Worm (Caenorhabditis elegans) whole organism, young adult: ENCODE data around the gene glt-6.

Experiments used
- B0336.3 ChIP-seq: fragments of 200-800 bp; sonication (Bioruptor generic); IDR thresholded peaks from 2 replicates; pipeline ENCODE4 v1.3.6; 2022; ENCODE audit warnings: missing genetic modification characterization, missing compliant biosample characterization
- C06A6.2 ChIP-seq: fragments of 200-800 bp; sonication (Bioruptor generic); conservative IDR thresholded peaks from 2 replicates; pipeline ENCODE4 v1.3.6; 2022; ENCODE audit warnings: missing genetic modification characterization, missing compliant biosample characterization
- C17E4.6 ChIP-seq: fragments of 200-800 bp; sonication (Bioruptor generic); IDR thresholded peaks from 2 replicates; pipeline ENCODE4 v1.3.6; 2022; ENCODE audit warnings: missing genetic modification reagents, missing genetic modification characterization, missing compliant biosample characterization
- F10E7.11 ChIP-seq: sonication (generic microtip); optimal IDR thresholded peaks from 2 replicates; lab custom pipeline; 2017; ENCODE audit warnings: mild to moderate bottlenecking, missing genetic modification characterization, moderate library complexity, missing compliant biosample characterization
- F23B12.7 ChIP-seq: sonication (generic microtip); optimal IDR thresholded peaks from 2 replicates; lab custom pipeline; 2017; ENCODE audit warnings: missing genetic modification characterization, mild to moderate bottlenecking, missing compliant biosample characterization, antibody characterized with exemption, moderate library complexity; ENCODE audit not compliant: insufficient read depth
- F37B4.10 ChIP-seq: fragments of 200-800 bp; sonication (Bioruptor generic); IDR thresholded peaks from 2 replicates; pipeline ENCODE4 v1.3.6; 2022; ENCODE audit warnings: missing genetic modification characterization, missing compliant biosample characterization
- Y53G8AR.9 ChIP-seq: fragments of 200-800 bp; sonication (Bioruptor generic); conservative IDR thresholded peaks from 2 replicates; pipeline ENCODE4 v1.3.6; 2022; ENCODE audit warnings: missing genetic modification reagents, missing genetic modification characterization, missing compliant biosample characterization
- Y79H2A.3 ChIP-seq: fragments of 200-800 bp; sonication (Bioruptor generic); conservative IDR thresholded peaks from 2 replicates; pipeline ENCODE4 v1.3.6; 2022; ENCODE audit warnings: missing genetic modification reagents, missing genetic modification characterization, missing compliant biosample characterization
- Y95B8A.8 ChIP-seq: fragments of 200-800 bp; sonication (Bioruptor generic); IDR thresholded peaks from 2 replicates; pipeline ENCODE4 v1.3.6; 2022; ENCODE audit warnings: missing genetic modification reagents, missing genetic modification characterization, missing compliant biosample characterization
- ZK185.1 ChIP-seq: sonication (generic microtip); optimal IDR thresholded peaks from 2 replicates; lab custom pipeline; 2016; ENCODE audit warnings: mild to moderate bottlenecking, missing genetic modification characterization, missing compliant biosample characterization; ENCODE audit not compliant: poor library complexity, severe bottlenecking
- atf-7 ChIP-seq: sonication (generic microtip); optimal IDR thresholded peaks from 2 replicates; lab custom pipeline; 2017; ENCODE audit warnings: mild to moderate bottlenecking, missing genetic modification characterization, missing compliant biosample characterization
- athp-1 ChIP-seq: sonication (generic microtip); optimal IDR thresholded peaks from 2 replicates; lab custom pipeline; 2017; ENCODE audit warnings: mild to moderate bottlenecking, missing genetic modification characterization, missing compliant biosample characterization
- attf-3 ChIP-seq: fragments of 200-800 bp; sonication (Bioruptor generic); conservative IDR thresholded peaks from 2 replicates; pipeline ENCODE4 v1.3.6; 2022; ENCODE audit warnings: missing genetic modification reagents, missing genetic modification characterization, missing compliant biosample characterization
- ccch-3 ChIP-seq: fragments of 200-800 bp; sonication (Bioruptor generic); optimal IDR thresholded peaks from 2 replicates; lab custom pipeline; 2018; ENCODE audit warnings: mild to moderate bottlenecking, missing genetic modification characterization, missing compliant biosample characterization
- ceh-79 ChIP-seq: sonication (generic microtip); optimal IDR thresholded peaks from 2 replicates; lab custom pipeline; 2017; ENCODE audit warnings: mild to moderate bottlenecking, missing genetic modification characterization, missing compliant biosample characterization
- chd-7 ChIP-seq: sonication (generic microtip); optimal IDR thresholded peaks from 2 replicates; lab custom pipeline; 2016; ENCODE audit warnings: mild to moderate bottlenecking, missing genetic modification characterization, moderate library complexity, missing compliant biosample characterization
- die-1 ChIP-seq: sonication (generic microtip); optimal IDR thresholded peaks from 2 replicates; lab custom pipeline; 2016; ENCODE audit warnings: missing genotype, mild to moderate bottlenecking, missing genetic modification characterization, missing compliant biosample characterization
- egl-44 ChIP-seq: fragments of 200-800 bp; sonication (Bioruptor generic); IDR thresholded peaks from 2 replicates; pipeline ENCODE4 v1.3.6; 2022; ENCODE audit warnings: missing genetic modification reagents, missing genetic modification characterization, missing compliant biosample characterization
- ekl-4 ChIP-seq: fragments of 200-800 bp; sonication (Bioruptor generic); IDR thresholded peaks from 2 replicates; pipeline ENCODE4 v1.3.6; 2022; ENCODE audit warnings: missing genetic modification reagents, missing genetic modification characterization, missing compliant biosample characterization
- hmg-20 ChIP-seq: fragments of 200-800 bp; sonication (Bioruptor generic); IDR thresholded peaks from 2 replicates; pipeline ENCODE4 v1.3.6; 2022; ENCODE audit warnings: missing genetic modification reagents, missing genetic modification characterization, missing compliant biosample characterization
- hrde-1 ChIP-seq: sonication (generic microtip); optimal IDR thresholded peaks from 2 replicates; lab custom pipeline; 2016; ENCODE audit warnings: missing genetic modification characterization, mild to moderate bottlenecking, missing compliant biosample characterization, moderate library complexity, missing genotype, missing genetic modification reagents, borderline replicate concordance
- hsf-1 ChIP-seq: fragments of 200-800 bp; sonication (Bioruptor generic); IDR thresholded peaks from 2 replicates; pipeline ENCODE4 v1.3.6; 2022; ENCODE audit warnings: missing genetic modification reagents, missing genetic modification characterization, missing compliant biosample characterization
- lag-1 ChIP-seq: fragments of 200-800 bp; sonication (Bioruptor generic); IDR thresholded peaks from 2 replicates; pipeline ENCODE4 v1.3.6; 2022; ENCODE audit warnings: missing genetic modification reagents, missing genetic modification characterization, missing compliant biosample characterization
- let-526 ChIP-seq: fragments of 200-800 bp; sonication (Bioruptor generic); IDR thresholded peaks from 2 replicates; pipeline ENCODE4 v1.3.6; 2022; ENCODE audit warnings: missing genetic modification reagents, missing genetic modification characterization, missing compliant biosample characterization
- lin-26 ChIP-seq: fragments of 200-800 bp; sonication (Bioruptor generic); IDR thresholded peaks from 2 replicates; pipeline ENCODE4 v1.3.6; 2022; ENCODE audit warnings: missing genetic modification reagents, missing genetic modification characterization, missing compliant biosample characterization
- lin-54 ChIP-seq: fragments of 200-800 bp; sonication (Bioruptor generic); optimal IDR thresholded peaks from 2 replicates; lab custom pipeline; 2018; ENCODE audit warnings: mild to moderate bottlenecking, missing genetic modification characterization, missing compliant biosample characterization
- lsl-1 ChIP-seq: fragments of 200-800 bp; sonication (Bioruptor generic); optimal IDR thresholded peaks from 2 replicates; lab custom pipeline; 2018; ENCODE audit warnings: mild to moderate bottlenecking, missing genetic modification characterization, moderate library complexity, missing compliant biosample characterization
- lsy-27 ChIP-seq: sonication (generic microtip); optimal IDR thresholded peaks from 2 replicates; lab custom pipeline; 2017; ENCODE audit warnings: missing genetic modification characterization, mild to moderate bottlenecking, missing compliant biosample characterization, antibody characterized with exemption, missing genotype, borderline replicate concordance; ENCODE audit not compliant: insufficient read depth
- madf-10 ChIP-seq: sonication (generic microtip); optimal IDR thresholded peaks from 2 replicates; lab custom pipeline; 2016; ENCODE audit warnings: mild to moderate bottlenecking, missing genetic modification characterization, missing compliant biosample characterization
- madf-3 ChIP-seq: fragments of 200-800 bp; sonication (Bioruptor generic); IDR thresholded peaks from 2 replicates; pipeline ENCODE4 v1.3.6; 2022; ENCODE audit warnings: missing genetic modification reagents, missing genetic modification characterization, missing compliant biosample characterization
- mel-28 ChIP-seq: sonication (generic microtip); optimal IDR thresholded peaks from 2 replicates; lab custom pipeline; 2016; ENCODE audit warnings: borderline replicate concordance, mild to moderate bottlenecking, missing genetic modification characterization, missing compliant biosample characterization
- mxl-1 ChIP-seq: sonication (generic microtip); optimal IDR thresholded peaks from 2 replicates; lab custom pipeline; 2016; ENCODE audit warnings: missing genetic modification characterization, missing compliant biosample characterization
- nfya-1 ChIP-seq: sonication (generic microtip); optimal IDR thresholded peaks from 2 replicates; lab custom pipeline; 2017; ENCODE audit warnings: antibody characterized with exemption, missing compliant biosample characterization, missing genetic modification characterization, borderline replicate concordance; ENCODE audit not compliant: insufficient read depth
- nfyb-1 ChIP-seq: fragments of 200-800 bp; sonication (Bioruptor generic); IDR thresholded peaks from 2 replicates; pipeline ENCODE4 v1.3.6; 2022; ENCODE audit warnings: missing genetic modification reagents, missing genetic modification characterization, missing compliant biosample characterization
- nhr-27 ChIP-seq: fragments of 200-800 bp; sonication (Bioruptor generic); optimal IDR thresholded peaks from 2 replicates; lab custom pipeline; 2018; ENCODE audit warnings: mild to moderate bottlenecking, missing genetic modification characterization, moderate library complexity, missing compliant biosample characterization
- nhr-80 ChIP-seq: sonication (generic microtip); optimal IDR thresholded peaks from 2 replicates; lab custom pipeline; 2016; ENCODE audit warnings: missing genetic modification characterization, missing compliant biosample characterization
- rcor-1 ChIP-seq: fragments of 200-800 bp; sonication (Bioruptor generic); IDR thresholded peaks from 2 replicates; pipeline ENCODE4 v1.3.6; 2022; ENCODE audit warnings: missing genetic modification reagents, missing genetic modification characterization, missing compliant biosample characterization
- rec-8 ChIP-seq, 2 experiments: sonication (generic microtip); optimal IDR thresholded peaks; 2 replicates each; lab custom pipeline; 2016; ENCODE audit warnings: mild to moderate bottlenecking in 2 of 2, missing genetic modification characterization in 2 of 2, missing genetic modification reagents in 2 of 2, missing genotype in 2 of 2, missing biosample characterization in 1 of 2, missing compliant biosample characterization in 1 of 2, moderate library complexity in 1 of 2
- snpc-1.1 ChIP-seq: sonication (generic microtip); optimal IDR thresholded peaks from 2 replicates; lab custom pipeline; 2017; ENCODE audit warnings: missing genetic modification characterization, mild to moderate bottlenecking, missing compliant biosample characterization, antibody characterized with exemption, moderate library complexity, missing genotype, missing genetic modification reagents; ENCODE audit not compliant: insufficient read depth
- somi-1 ChIP-seq: fragments of 200-800 bp; sonication (Bioruptor generic); optimal IDR thresholded peaks from 2 replicates; lab custom pipeline; 2018; ENCODE audit warnings: mild to moderate bottlenecking, missing genetic modification characterization, missing compliant biosample characterization
- tbp1 ChIP-seq: fragments of 200-800 bp; sonication (Bioruptor generic); optimal IDR thresholded peaks from 2 replicates; lab custom pipeline; 2018; ENCODE audit warnings: mild to moderate bottlenecking, missing genetic modification characterization, missing compliant biosample characterization
- tbx-9 ChIP-seq: sonication (generic microtip); optimal IDR thresholded peaks from 2 replicates; lab custom pipeline; 2016; ENCODE audit warnings: borderline replicate concordance, missing genetic modification characterization, inconsistent platforms, missing compliant biosample characterization
- tlf-1 ChIP-seq: fragments of 200-800 bp; sonication (Bioruptor generic); optimal IDR thresholded peaks from 2 replicates; lab custom pipeline; 2018; ENCODE audit warnings: mild to moderate bottlenecking, missing genetic modification characterization, missing compliant biosample characterization
- xnd-1 ChIP-seq: sonication (generic microtip); optimal IDR thresholded peaks from 2 replicates; lab custom pipeline; 2016; ENCODE audit warnings: missing genotype, missing genetic modification reagents, missing genetic modification characterization, missing compliant biosample characterization

Gene glt-6

DNA sequence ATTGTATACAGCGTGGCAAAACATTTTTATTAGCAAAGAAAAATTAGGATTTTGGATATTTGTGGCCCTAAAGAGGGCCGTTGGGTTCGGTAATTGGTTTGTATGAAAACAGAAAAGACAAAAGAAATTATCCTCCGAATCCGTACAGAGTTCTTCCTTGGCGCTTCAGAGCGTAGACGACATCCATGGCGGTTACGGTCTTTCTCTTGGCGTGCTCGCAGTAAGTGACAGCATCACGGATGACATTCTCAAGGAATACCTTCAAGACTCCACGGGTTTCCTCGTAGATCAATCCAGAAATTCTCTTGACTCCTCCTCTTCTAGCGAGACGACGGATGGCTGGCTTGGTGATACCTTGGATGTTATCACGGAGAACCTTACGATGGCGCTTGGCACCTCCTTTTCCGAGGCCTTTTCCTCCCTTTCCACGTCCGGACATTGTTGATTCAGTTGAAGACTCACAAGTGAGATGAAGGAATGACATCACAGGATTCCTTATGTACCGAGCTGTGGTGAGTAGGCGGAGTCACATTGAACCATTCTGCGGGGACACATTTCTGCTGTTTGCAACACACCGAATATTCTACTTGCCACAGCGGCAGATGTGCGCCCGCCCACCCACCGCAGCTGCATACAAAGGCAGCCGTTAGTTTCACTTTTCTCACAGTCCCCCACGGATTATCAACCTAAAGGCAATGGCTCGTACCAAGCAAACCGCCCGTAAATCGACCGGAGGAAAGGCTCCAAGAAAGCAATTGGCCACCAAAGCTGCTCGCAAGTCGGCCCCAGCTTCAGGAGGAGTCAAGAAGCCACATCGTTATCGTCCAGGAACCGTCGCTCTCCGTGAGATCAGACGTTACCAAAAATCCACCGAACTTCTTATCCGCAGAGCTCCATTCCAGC lies 15.6 kb upstream of the glt-6 start, which contains the start of the genes his-60 and his-59 (continued):
- TF ChIP-seq C06A6.2 (no peak), ceh-79 (tag; lab: Kevin White, UChicago) (no peak), chd-7 (tag; lab: Kevin White, UChicago) (no peak), egl-44 (GFP tag; lab: Robert Waterston, UW) (peak; percentile 88), F23B12.7 (tag; lab: Kevin White, UChicago) (no peak), hrde-1 (peak; percentile 97), Y79H2A.3 (GFP tag; lab: Robert Waterston, UW) (peak; percentile 93), lsy-27 (no peak), madf-3 (GFP tag; lab: Robert Waterston, UW) (peak; percentile 62; the same call in 1 of the 2 replicates), tbx-9 (tag; lab: Kevin White, UChicago) (no peak), ZK185.1 (tag; lab: Kevin White, UChicago) (no peak), snpc-1.1 (tag; lab: Kevin White, UChicago) (no peak), lag-1 (GFP tag; lab: Robert Waterston, UW) (no peak), nfya-1 (tag; lab: Kevin White, UChicago) (no peak), nhr-27 (tag; lab: Kevin White, UChicago) (no peak), madf-10 (tag; lab: Kevin White, UChicago) (no peak), tlf-1 (GFP tag; lab: Kevin White, UChicago) (peak; percentile 76), F10E7.11 (tag; lab: Kevin White, UChicago) (no peak)

DNA sequence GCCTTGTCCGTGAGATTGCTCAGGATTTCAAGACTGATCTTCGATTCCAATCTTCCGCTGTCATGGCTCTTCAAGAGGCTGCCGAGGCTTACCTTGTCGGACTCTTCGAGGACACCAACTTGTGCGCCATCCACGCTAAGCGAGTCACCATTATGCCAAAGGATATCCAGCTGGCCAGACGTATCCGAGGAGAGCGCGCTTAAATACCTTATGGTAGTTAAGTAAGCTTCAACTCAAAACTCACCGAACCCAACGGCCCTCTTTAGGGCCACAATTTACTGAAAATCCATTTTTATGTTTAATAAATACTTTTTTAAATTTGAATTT lies 15.0 kb upstream of the glt-6 start:
- TF ChIP-seq rcor-1 (GFP tag; lab: Robert Waterston, UW) (no peak), attf-3 (GFP tag; lab: Robert Waterston, UW) (no peak), atf-7 (tag; lab: Kevin White, UChicago) (no peak), lsl-1 (peak; percentile 24), athp-1 (peak; percentile 27), B0336.3 (GFP tag; lab: Robert Waterston, UW) (peak; percentile 84), somi-1 (GFP tag; lab: Kevin White, UChicago) (no peak), mel-28 (tag; lab: Kevin White, UChicago) (no peak), hrde-1 (peak; percentile 91), nfyb-1 (GFP tag; lab: Robert Waterston, UW) (no peak), nhr-80 (tag; lab: Kevin White, UChicago) (no peak), C17E4.6 (GFP tag; lab: Robert Waterston, UW) (peak; percentile 51), xnd-1 (tag; lab: Kevin White, UChicago) (peak; percentile 3), egl-44 (GFP tag; lab: Robert Waterston, UW) (no peak; the same call in 1 of the 2 replicates), lin-54 (peak; percentile 35), hsf-1 (GFP tag; lab: Robert Waterston, UW) (0 out of 2 replicates have a peak, but pooled peaks have one; percentile 50), mxl-1 (tag; lab: Kevin White, UChicago) (no peak), rec-8 (tag; optimal IDR thresholded peaks at IDR 0.05; lab: Kevin White, UChicago) (peak in 1 of 2 experiments; percentile 32), Y95B8A.8 (GFP tag; lab: Robert Waterston, UW) (no peak), hmg-20 (GFP tag; lab: Robert Waterston, UW) (no peak), madf-3 (GFP tag; lab: Robert Waterston, UW) (no peak), ccch-3 (GFP tag; lab: Kevin White, UChicago) (no peak), ekl-4 (peak; percentile 57; the same call in 1 of the 2 replicates), let-526 (GFP tag; lab: Robert Waterston, UW) (no peak), lin-26 (GFP tag; lab: Robert Waterston, UW) (peak; percentile 84), F37B4.10 (GFP tag; lab: Robert Waterston, UW) (0 out of 2 replicates have a peak, but pooled peaks have one; percentile 2), Y53G8AR.9 (GFP tag; lab: Robert Waterston, UW) (peak; percentile 85), tlf-1 (GFP tag; lab: Kevin White, UChicago) (peak; percentile 51), die-1 (peak; percentile 53), tbp1 (peak; percentile 34)
